Worm (Caenorhabditis elegans) whole organism, early embryonic: ENCODE results near the gene T25B9.1.

Experiments used
- B0310.2 ChIP-seq: sonication (generic microtip); optimal IDR thresholded peaks from 2 replicates; lab custom pipeline; 2016; ENCODE audit warnings: mild to moderate bottlenecking, missing genetic modification characterization, missing compliant biosample characterization
- F13C5.2 ChIP-seq: sonication (generic microtip); optimal IDR thresholded peaks from 2 replicates; lab custom pipeline; 2017; ENCODE audit warnings: mild to moderate bottlenecking, missing genetic modification characterization, inconsistent platforms, missing compliant biosample characterization
- aly-1 ChIP-seq: sonication (generic microtip); optimal IDR thresholded peaks from 2 replicates; lab custom pipeline; 2016; ENCODE audit warnings: missing genetic modification characterization, missing compliant biosample characterization
- ama-1 ChIP-seq: fragments of 150-350 bp; optimal IDR thresholded peaks from 2 replicates; lab custom pipeline; 2014
- ceh-13 ChIP-seq: fragments of 200-800 bp; sonication (Bioruptor generic); optimal IDR thresholded peaks from 2 replicates; lab custom pipeline; 2018; ENCODE audit warnings: mild to moderate bottlenecking, missing genetic modification characterization, missing compliant biosample characterization
- ceh-36 ChIP-seq: sonication (generic microtip); optimal IDR thresholded peaks from 2 replicates; lab custom pipeline; 2016; ENCODE audit warnings: missing genetic modification characterization, inconsistent platforms, missing compliant biosample characterization
- ets-7 ChIP-seq: sonication (generic microtip); optimal IDR thresholded peaks from 2 replicates; lab custom pipeline; 2016; ENCODE audit warnings: missing genotype, missing genetic modification characterization, missing compliant biosample characterization
- flt-1 ChIP-seq: fragments of 200-800 bp; sonication (Bioruptor generic); IDR thresholded peaks from 2 replicates; pipeline ENCODE4 v1.3.6; 2022; ENCODE audit warnings: missing genetic modification characterization, missing compliant biosample characterization
- hmbx-1 ChIP-seq: sonication (generic microtip); optimal IDR thresholded peaks from 2 replicates; lab custom pipeline; 2016; ENCODE audit warnings: mild to moderate bottlenecking, missing genetic modification characterization, missing compliant biosample characterization
- hmg-4 ChIP-seq: fragments of 200-800 bp; sonication (Bioruptor generic); optimal IDR thresholded peaks from 2 replicates; lab custom pipeline; 2018; ENCODE audit warnings: mild to moderate bottlenecking, missing genetic modification characterization, missing compliant biosample characterization
- hnd-1 ChIP-seq: sonication (generic microtip); optimal IDR thresholded peaks from 2 replicates; lab custom pipeline; 2016; ENCODE audit warnings: missing genetic modification characterization, missing compliant biosample characterization
- pes-1 ChIP-seq: fragments of 200-800 bp; sonication (Bioruptor generic); IDR thresholded peaks from 2 replicates; pipeline ENCODE4 v1.3.6; 2022; ENCODE audit warnings: missing genetic modification reagents, missing genetic modification characterization, missing compliant biosample characterization
- scrt-1 ChIP-seq: fragments of 200-800 bp; sonication (Bioruptor generic); IDR thresholded peaks from 2 replicates; pipeline ENCODE4 v1.3.6; 2022; ENCODE audit warnings: missing genetic modification characterization, missing compliant biosample characterization
- sea-1 ChIP-seq: fragments of 200-800 bp; sonication (Bioruptor generic); conservative IDR thresholded peaks from 2 replicates; pipeline ENCODE4 v1.3.6; 2022; ENCODE audit warnings: missing genetic modification characterization, missing compliant biosample characterization
- tbx-11 ChIP-seq: fragments of 200-800 bp; sonication (Bioruptor generic); IDR thresholded peaks from 2 replicates; pipeline ENCODE4 v1.3.6; 2022; ENCODE audit warnings: missing genetic modification characterization, missing compliant biosample characterization
- tbx-37 ChIP-seq: fragments of 200-800 bp; sonication (Bioruptor generic); conservative IDR thresholded peaks from 2 replicates; pipeline ENCODE4 v1.3.6; 2022; ENCODE audit warnings: missing genetic modification reagents, missing genetic modification characterization, missing compliant biosample characterization
- tra-4 ChIP-seq: sonication (generic microtip); optimal IDR thresholded peaks from 2 replicates; lab custom pipeline; 2017; ENCODE audit warnings: missing genetic modification characterization, missing compliant biosample characterization

The T25B9.1 gene

DNA sequence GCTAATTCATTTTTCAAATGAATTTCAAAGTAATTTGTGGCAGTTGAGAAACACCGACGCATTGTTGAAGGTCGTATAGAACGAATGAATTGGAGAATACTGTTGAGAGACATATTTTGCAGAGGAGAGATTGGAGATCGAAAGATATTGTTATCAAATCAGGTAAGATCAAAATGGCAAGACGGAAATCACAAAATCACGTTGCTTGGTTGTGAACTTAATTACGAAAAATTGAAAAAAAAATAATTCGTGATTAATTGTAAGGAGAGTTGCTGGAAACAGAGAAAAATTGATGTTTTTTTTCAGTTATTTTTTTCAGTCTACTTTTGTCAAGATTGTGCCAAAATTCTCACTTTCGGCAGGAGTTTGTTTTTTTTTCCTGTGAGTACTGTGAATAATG is at the start of gene T25B9.1:
TSS of gene T25B9.1 (minus strand) at position 101 of the 400 bp plus-strand sequence.
- TF ChIP-seq ama-1 (no peak), ceh-36 (tag; lab: Kevin White, UChicago) (no peak), B0310.2 (tag; lab: Kevin White, UChicago) (no peak), scrt-1 (GFP tag; lab: Robert Waterston, UW) (no peak), flt-1 (GFP tag; lab: Robert Waterston, UW) (no peak), tbx-11 (GFP tag; lab: Robert Waterston, UW) (no peak), hmg-4 (GFP tag; lab: Kevin White, UChicago) (no peak), tbx-37 (no peak), aly-1 (tag; lab: Kevin White, UChicago) (no peak), hmbx-1 (tag; lab: Kevin White, UChicago) (no peak), hnd-1 (tag; lab: Kevin White, UChicago) (no peak), pes-1 (GFP tag; lab: Robert Waterston, UW) (no peak), F13C5.2 (tag; lab: Kevin White, UChicago) (no peak), ets-7 (tag; lab: Kevin White, UChicago) (no peak), sea-1 (no peak), ceh-13 (no peak)

DNA sequence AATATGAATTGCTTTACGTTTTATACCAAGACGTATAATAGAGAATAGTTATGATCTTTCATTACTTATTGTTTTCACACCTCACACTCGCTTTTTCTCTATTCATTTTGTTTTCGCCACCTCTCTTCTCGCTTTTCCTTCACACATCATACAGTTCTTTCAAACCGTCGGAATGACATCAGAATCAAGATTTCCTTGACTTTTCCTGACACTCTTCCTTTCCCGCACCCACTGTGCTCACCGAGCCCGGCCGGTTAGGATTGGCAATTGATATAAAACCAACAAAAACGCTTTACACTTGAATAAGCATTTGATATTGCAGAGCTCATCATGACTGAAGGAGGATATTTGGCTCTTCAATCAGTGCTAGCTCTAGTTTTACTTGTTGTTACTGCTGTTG is 49.4 kb upstream of the T25B9.1 start, which contains the start of gene zipt-2.1:
TSS of gene zipt-2.1 (plus strand) at position 301 of the 400 bp plus-strand sequence.
- TF ChIP-seq pes-1 (GFP tag; lab: Robert Waterston, UW), result no peak
- no peak for TF ChIP-seq sea-1
- TF ChIP-seq tbx-37, result no peak

DNA sequence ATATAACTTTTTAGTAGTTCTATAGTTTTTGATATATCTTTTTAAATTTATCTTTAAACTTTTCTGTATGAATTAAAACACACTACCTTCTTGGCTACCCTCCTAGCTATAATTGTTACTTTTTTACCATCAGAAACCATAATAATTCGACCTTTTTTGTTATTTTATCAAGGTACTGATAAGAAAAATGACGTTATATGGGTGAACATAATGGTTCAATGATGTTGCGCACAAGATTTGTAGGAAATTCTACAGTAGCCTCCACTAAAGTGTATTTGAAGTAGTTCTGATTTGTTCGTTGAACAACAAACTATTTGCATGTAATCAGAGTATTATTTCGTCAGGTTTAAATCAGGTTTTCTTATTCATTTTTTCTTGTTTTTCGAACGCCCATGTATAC is 48.7 kb upstream of the T25B9.1 start:
- TF ChIP-seq ama-1 (no peak), F13C5.2 (tag; lab: Kevin White, UChicago) (no peak), tbx-37 (no peak), flt-1 (GFP tag; lab: Robert Waterston, UW) (no peak), ceh-36 (tag; lab: Kevin White, UChicago) (no peak), sea-1 (no peak), hmg-4 (GFP tag; lab: Kevin White, UChicago) (no peak), ceh-13 (no peak), tra-4 (no peak), ets-7 (tag; lab: Kevin White, UChicago) (no peak), B0310.2 (tag; lab: Kevin White, UChicago) (no peak), pes-1 (GFP tag; lab: Robert Waterston, UW) (no peak), hmbx-1 (tag; lab: Kevin White, UChicago) (no peak), scrt-1 (GFP tag; lab: Robert Waterston, UW) (no peak), tbx-11 (GFP tag; lab: Robert Waterston, UW) (no peak), hnd-1 (tag; lab: Kevin White, UChicago) (no peak), aly-1 (tag; lab: Kevin White, UChicago) (no peak)

DNA sequence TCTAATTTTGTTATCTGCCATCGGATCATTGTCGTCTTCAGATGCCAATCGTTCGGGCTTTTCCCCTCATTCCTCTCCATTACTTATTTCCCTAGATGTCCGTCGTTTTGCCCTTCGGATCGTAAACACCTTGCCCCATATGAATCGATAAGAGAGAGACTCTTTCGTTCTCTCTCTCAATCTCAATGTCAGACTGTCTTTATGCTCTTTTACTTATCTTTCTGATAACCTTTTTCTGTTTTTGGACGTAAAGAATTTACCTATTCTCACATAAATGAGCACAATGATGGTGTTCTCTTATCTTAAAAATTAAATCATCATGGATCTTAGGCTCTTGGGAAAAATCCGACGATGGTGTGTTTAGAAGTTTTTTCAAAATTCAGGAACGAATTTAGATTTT is 46.8 kb upstream of the T25B9.1 start:
- no peak for TF ChIP-seq hnd-1 (tag; lab: Kevin White, UChicago)
- TF ChIP-seq B0310.2 (tag; lab: Kevin White, UChicago), result no peak
- no peak for TF ChIP-seq tra-4
- TF ChIP-seq ets-7 (tag; lab: Kevin White, UChicago), result no peak
- no peak for TF ChIP-seq ceh-13
- no peak for TF ChIP-seq sea-1
- TF ChIP-seq hmbx-1 (tag; lab: Kevin White, UChicago), result no peak
- TF ChIP-seq flt-1 (GFP tag; lab: Robert Waterston, UW), result no peak

DNA sequence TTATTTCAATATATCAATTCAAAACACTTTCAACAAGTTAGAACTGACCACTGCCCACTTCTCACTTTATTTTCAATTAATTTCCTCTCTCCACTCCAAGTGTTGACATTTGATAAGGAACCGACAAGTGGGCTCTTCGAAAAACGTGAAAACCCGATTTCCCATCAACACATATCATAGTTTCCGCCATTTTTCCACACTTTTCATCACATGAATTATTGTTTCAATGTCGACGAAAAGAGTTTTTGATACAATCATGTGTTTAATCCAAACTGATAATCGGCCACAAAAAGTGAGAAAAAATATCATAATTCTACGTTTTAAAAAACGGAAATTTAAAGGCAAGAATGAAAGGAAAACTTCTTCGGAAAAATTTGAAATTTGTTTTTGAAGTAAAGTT is 45.7 kb upstream of the T25B9.1 start:
- TF ChIP-seq B0310.2 (tag; lab: Kevin White, UChicago), result no peak
- TF ChIP-seq hmg-4 (GFP tag; lab: Kevin White, UChicago), result no peak

DNA sequence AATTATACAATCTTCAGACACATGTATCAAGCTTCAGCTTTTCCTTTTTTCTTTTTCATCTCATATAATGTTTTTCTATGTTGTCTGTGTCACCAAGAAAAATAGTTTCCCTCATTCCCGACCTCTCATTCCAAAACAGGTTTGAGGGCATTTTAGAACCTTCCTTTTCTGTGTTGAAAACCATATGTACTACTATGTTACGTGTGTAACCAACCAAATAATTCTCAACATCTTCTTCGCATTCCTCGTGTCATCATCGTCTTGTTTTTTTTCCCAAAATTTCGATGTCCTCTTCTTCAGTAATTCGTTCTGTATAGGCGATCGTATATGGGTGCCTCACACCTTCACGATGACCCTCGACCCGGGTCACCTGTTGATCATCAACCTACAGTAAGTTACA is 40.4 kb upstream of the T25B9.1 start, which contains the start of gene pept-2:
TSS of gene pept-2 (plus strand) at position 301 of the 400 bp plus-strand sequence.
- no peak for TF ChIP-seq aly-1 (tag; lab: Kevin White, UChicago)
- no peak for TF ChIP-seq tbx-11 (GFP tag; lab: Robert Waterston, UW)

DNA sequence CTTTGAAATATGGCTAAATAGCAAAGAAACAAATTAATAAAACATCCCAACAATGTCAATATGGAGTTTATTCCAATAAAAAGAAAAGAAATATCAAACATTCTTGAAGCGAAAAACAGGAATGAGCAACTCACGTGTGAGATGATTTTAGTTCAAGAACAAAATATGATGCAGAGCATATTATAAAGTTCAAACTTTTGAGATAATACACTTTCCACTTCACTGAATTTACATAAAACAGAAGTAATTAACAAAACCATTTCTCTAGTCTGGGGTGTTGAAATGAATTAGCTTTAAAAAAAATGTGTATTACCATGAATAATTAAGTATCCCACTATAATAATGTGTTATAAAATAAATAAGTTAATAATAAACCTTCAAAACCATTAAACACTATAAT is 36.8 kb upstream of the T25B9.1 start, which contains the start of gene srd-7:
TSS of gene srd-7 (minus strand) at position 101 of the 400 bp plus-strand sequence.
- no peak for TF ChIP-seq flt-1 (GFP tag; lab: Robert Waterston, UW)
- no peak for TF ChIP-seq hmbx-1 (tag; lab: Kevin White, UChicago)
- TF ChIP-seq hnd-1 (tag; lab: Kevin White, UChicago), result no peak
- TF ChIP-seq tra-4, result no peak
- TF ChIP-seq F13C5.2 (tag; lab: Kevin White, UChicago), result no peak
- no peak for TF ChIP-seq aly-1 (tag; lab: Kevin White, UChicago)
- TF ChIP-seq sea-1, result no peak
- TF ChIP-seq scrt-1 (GFP tag; lab: Robert Waterston, UW), result no peak
- no peak for TF ChIP-seq B0310.2 (tag; lab: Kevin White, UChicago)
- no peak for TF ChIP-seq tbx-37
- TF ChIP-seq pes-1 (GFP tag; lab: Robert Waterston, UW), result no peak
- TF ChIP-seq hmg-4 (GFP tag; lab: Kevin White, UChicago), result no peak
- no peak for TF ChIP-seq ceh-36 (tag; lab: Kevin White, UChicago)
- no peak for TF ChIP-seq tbx-11 (GFP tag; lab: Robert Waterston, UW)
- no peak for TF ChIP-seq ets-7 (tag; lab: Kevin White, UChicago)
- TF ChIP-seq ama-1, result no peak
- no peak for TF ChIP-seq ceh-13

DNA sequence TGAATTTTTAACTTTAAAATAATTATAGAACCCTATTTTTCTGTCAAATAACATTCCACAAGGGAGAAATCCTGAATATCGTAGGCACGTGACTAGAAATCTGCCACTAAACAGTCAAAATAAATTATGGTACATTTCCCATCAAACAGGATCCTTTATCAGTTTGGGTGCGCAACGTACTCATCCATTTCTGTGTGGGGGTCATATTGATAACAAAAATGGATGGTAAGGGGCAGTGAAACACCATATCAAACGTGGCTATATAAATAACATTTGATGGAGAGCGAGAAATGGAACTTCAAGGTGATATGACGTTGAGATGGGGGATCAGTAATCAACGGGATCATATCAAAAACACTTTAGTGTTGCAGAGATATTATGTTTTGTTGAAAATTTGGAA is 34.1 kb upstream of the T25B9.1 start:
- TF ChIP-seq pes-1 (GFP tag; lab: Robert Waterston, UW) (no peak), ama-1 (no peak), flt-1 (GFP tag; lab: Robert Waterston, UW) (no peak), hnd-1 (tag; lab: Kevin White, UChicago) (no peak)
